Fruit fly (Drosophila melanogaster) S2 (cell line): ENCODE data around the gene Aprt.

ENCODE experiments used
- CG8478 ChIP-seq: fragments of >200 bp; optimal IDR thresholded peaks from 2 replicates; lab custom pipeline; 2018
- CTCF ChIP-seq, 2 experiments: fragments of >200 bp; optimal IDR thresholded peaks; 2 replicates each; lab custom pipeline; 2018

DNA sequence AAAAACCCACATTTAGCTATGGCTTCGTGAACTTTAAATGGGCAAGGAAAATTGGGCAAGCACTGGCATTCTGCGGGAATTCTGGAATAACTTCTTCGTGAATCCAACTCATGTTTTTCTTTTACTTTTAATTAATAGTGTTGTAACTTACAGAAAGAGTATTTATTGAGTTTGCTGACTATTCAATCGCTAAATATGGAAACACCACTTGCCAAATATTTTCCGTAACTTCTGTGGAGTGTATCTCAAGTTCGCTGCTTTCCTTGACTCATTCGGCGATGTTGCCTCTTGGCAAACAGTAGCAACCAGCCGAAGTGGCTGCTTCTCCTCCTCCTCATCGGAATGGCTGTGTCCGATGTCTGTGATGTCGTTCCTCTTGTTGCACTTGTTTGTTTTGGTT is 20.5 kb upstream of the Aprt start:
- TF ChIP-seq CG8478 (lab: Kevin White, UChicago) (no peak), CTCF (optimal IDR thresholded peaks at IDR 0.05; lab: Kevin White, UChicago) (no peak)
